Worm (Caenorhabditis elegans) whole organism, late embryonic: ENCODE data around the gene glit-1.

Source experiments
- C38D4.7 ChIP-seq: fragments of 200-800 bp; sonication (Bioruptor generic); optimal IDR thresholded peaks from 2 replicates; lab custom pipeline; 2018; ENCODE audit warnings: mild to moderate bottlenecking, missing genetic modification characterization, moderate library complexity, missing compliant biosample characterization
- F13H6.1 ChIP-seq: sonication (generic microtip); optimal IDR thresholded peaks from 2 replicates; lab custom pipeline; 2016; ENCODE audit warnings: missing genetic modification characterization, missing compliant biosample characterization
- K02D7.2 ChIP-seq: sonication (generic microtip); optimal IDR thresholded peaks from 2 replicates; lab custom pipeline; 2017; ENCODE audit warnings: mild to moderate bottlenecking, missing genetic modification characterization, missing compliant biosample characterization
- T23F11.4 ChIP-seq: fragments of 200-800 bp; sonication (Bioruptor generic); optimal IDR thresholded peaks from 2 replicates; lab custom pipeline; 2018; ENCODE audit warnings: mild to moderate bottlenecking, missing genetic modification characterization, missing compliant biosample characterization
- ama-1 ChIP-seq: fragments of 150-350 bp; optimal IDR thresholded peaks from 2 replicates; lab custom pipeline; 2014
- dve-1 ChIP-seq: sonication (generic microtip); optimal IDR thresholded peaks from 2 replicates; lab custom pipeline; 2017; ENCODE audit warnings: antibody characterized with exemption, mild to moderate bottlenecking, missing genetic modification characterization, missing compliant biosample characterization
- nhr-11 ChIP-seq: fragments of 150-350 bp; optimal IDR thresholded peaks from 2 replicates; lab custom pipeline; 2014; ENCODE audit warnings: missing biosample characterization, missing genetic modification characterization
- npax-4 ChIP-seq: sonication (generic microtip); optimal IDR thresholded peaks from 2 replicates; lab custom pipeline; 2016; ENCODE audit warnings: missing genetic modification characterization, missing compliant biosample characterization
- pag-3 ChIP-seq: sonication (generic microtip); optimal IDR thresholded peaks from 2 replicates; lab custom pipeline; 2016; ENCODE audit warnings: missing compliant biosample characterization, missing genetic modification characterization, borderline replicate concordance
- pha-4 ChIP-seq: fragments of 150-350 bp; optimal IDR thresholded peaks from 2 replicates; lab custom pipeline; 2018; ENCODE audit warnings: missing biosample characterization, missing genetic modification reagents, missing genetic modification characterization
- pqm-1 ChIP-seq: sonication (generic microtip); optimal IDR thresholded peaks from 2 replicates; lab custom pipeline; 2016; ENCODE audit warnings: missing genetic modification characterization, missing compliant biosample characterization
- rnt-1 ChIP-seq: sonication (generic microtip); optimal IDR thresholded peaks from 2 replicates; lab custom pipeline; 2016; ENCODE audit warnings: missing genetic modification characterization, missing compliant biosample characterization
- sox-4 ChIP-seq: sonication (generic microtip); optimal IDR thresholded peaks from 2 replicates; lab custom pipeline; 2017; ENCODE audit warnings: mild to moderate bottlenecking, missing genetic modification characterization, inconsistent platforms, missing compliant biosample characterization
- ztf-16 ChIP-seq: sonication (generic microtip); optimal IDR thresholded peaks from 2 replicates; lab custom pipeline; 2017; ENCODE audit warnings: missing genetic modification characterization, missing compliant biosample characterization

- no peak for TF ChIP-seq F13H6.1 (tag; lab: Kevin White, UChicago)
- TF ChIP-seq ztf-16 (tag; lab: Kevin White, UChicago): no peak
- no peak for TF ChIP-seq C38D4.7 (GFP tag; lab: Kevin White, UChicago)
- no peak for TF ChIP-seq nhr-11 (tag; lab: Kevin White, UChicago)
- TF ChIP-seq rnt-1 (tag; lab: Kevin White, UChicago): no peak
- TF ChIP-seq npax-4 (tag; lab: Kevin White, UChicago): no peak
- TF ChIP-seq K02D7.2 (tag; lab: Kevin White, UChicago): no peak
- no peak for TF ChIP-seq T23F11.4 (GFP tag; lab: Kevin White, UChicago)
- TF ChIP-seq dve-1: peak; percentile 40
- TF ChIP-seq pqm-1: no peak
- TF ChIP-seq pag-3: no peak
- no peak for TF ChIP-seq pha-4 (tag; lab: Kevin White, UChicago)
- no peak for TF ChIP-seq sox-4
- no peak for TF ChIP-seq ama-1 (lab: Kevin White, UChicago)
Measured at ce11 chrX:4706755-4707226, 5.3 kb upstream of the glit-1 start, which contains the start of gene dhhc-10.
